Worm (Caenorhabditis elegans): ENCODE measurements around the gene Y25C1A.13.

- no peak for TF ChIP-seq ceh-16 (tag; optimal IDR thresholded peaks at IDR 0.05)
- TF ChIP-seq alr-1 (tag; optimal IDR thresholded peaks at IDR 0.05), result no peak
- TF ChIP-seq fos-1 (tag; optimal IDR thresholded peaks at IDR 0.05), result no peak
- TF ChIP-seq nhr-11 (tag; optimal IDR thresholded peaks at IDR 0.05), result no peak
- no peak for TF ChIP-seq mbf-1 (tag; optimal IDR thresholded peaks at IDR 0.05)
- no peak for TF ChIP-seq lin-39 (tag; optimal IDR thresholded peaks at IDR 0.05)
- no peak for TF ChIP-seq unc-62 (GFP tag; optimal IDR thresholded peaks at IDR 0.05)
Measured at ce11 chrII:3068646-3069045, 42.4 kb downstream of the Y25C1A.13 start.

Measured in whole organism, L2 larva.